Worm (Caenorhabditis elegans): Measurements from ENCODE around the gene str-182.

The str-182 gene

ce11 chrV:10233330-10233729, at the start of gene str-182:
Gene str-182, minus strand, starts transcription at chrV:10233430.
- TF ChIP-seq pqm-1 (tag; optimal IDR thresholded peaks at IDR 0.05) (no peak), snpc-4 (tag; optimal IDR thresholded peaks at IDR 0.05) (no peak), ceh-9 (tag; optimal IDR thresholded peaks at IDR 0.05) (no peak), ZK546.5 (tag; optimal IDR thresholded peaks at IDR 0.05) (no peak), elt-3 (tag; optimal IDR thresholded peaks at IDR 0.05) (no peak)

ce11 chrV:10281374-10281773, 48.1 kb upstream of the str-182 start, which contains the start of gene lys-2:
Gene lys-2, minus strand, starts transcription at chrV:10281474.
- TF ChIP-seq pha-4 (tag; optimal IDR thresholded peaks at IDR 0.05) (peak; percentile 20), ceh-28 (tag; optimal IDR thresholded peaks at IDR 0.05) (no peak), nhr-25 (tag; optimal IDR thresholded peaks at IDR 0.05) (no peak), egl-5 (tag; optimal IDR thresholded peaks at IDR 0.05) (no peak), eor-1 (tag; optimal IDR thresholded peaks at IDR 0.05) (no peak), pqm-1 (tag; optimal IDR thresholded peaks at IDR 0.05) (peak; percentile 95), nhr-43 (tag; optimal IDR thresholded peaks at IDR 0.05; ENCODE audit: poor library complexity, severe bottlenecking) (no peak), zag-1 (tag; optimal IDR thresholded peaks at IDR 0.05) (no peak), hmg-11 (tag; optimal IDR thresholded peaks at IDR 0.05) (no peak), ama-1 (optimal IDR thresholded peaks at IDR 0.05) (no peak), aly-2 (tag; optimal IDR thresholded peaks at IDR 0.05) (no peak), nhr-67 (tag; optimal IDR thresholded peaks at IDR 0.05) (no peak), fkh-2 (tag; optimal IDR thresholded peaks at IDR 0.05) (no peak), jun-1 (tag; optimal IDR thresholded peaks at IDR 0.05) (peak; percentile 24), tbx-2 (tag; optimal IDR thresholded peaks at IDR 0.05) (no peak), elt-2 (tag; optimal IDR thresholded peaks at IDR 0.05) (peak; percentile 84), nfya-1 (tag; optimal IDR thresholded peaks at IDR 0.05; ENCODE audit: insufficient read depth) (no peak), nhr-12 (tag; optimal IDR thresholded peaks at IDR 0.05) (no peak), lin-15B (tag; optimal IDR thresholded peaks at IDR 0.05) (no peak), mml-1 (tag; optimal IDR thresholded peaks at IDR 0.05) (no peak), nhr-77 (tag; optimal IDR thresholded peaks at IDR 0.05) (no peak), ZK546.5 (tag; optimal IDR thresholded peaks at IDR 0.05) (no peak), nhr-28 (tag; optimal IDR thresholded peaks at IDR 0.05) (no peak), ztf-11 (tag; optimal IDR thresholded peaks at IDR 0.05) (no peak), snpc-4 (tag; optimal IDR thresholded peaks at IDR 0.05) (no peak), skn-1 (tag; optimal IDR thresholded peaks at IDR 0.05) (peak; percentile 8), nhr-11 (tag; optimal IDR thresholded peaks at IDR 0.05) (no peak), fos-1 (tag; optimal IDR thresholded peaks at IDR 0.05) (no peak), nhr-237 (tag; optimal IDR thresholded peaks at IDR 0.05) (no peak), egl-27 (tag; optimal IDR thresholded peaks at IDR 0.05) (no peak), ceh-16 (tag; optimal IDR thresholded peaks at IDR 0.05) (no peak), elt-3 (tag; optimal IDR thresholded peaks at IDR 0.05) (no peak)

- TF ChIP-seq jun-1 (tag; optimal IDR thresholded peaks at IDR 0.05) (peak; percentile 37), nhr-11 (tag; optimal IDR thresholded peaks at IDR 0.05) (no peak), nhr-77 (tag; optimal IDR thresholded peaks at IDR 0.05) (no peak), ztf-11 (tag; optimal IDR thresholded peaks at IDR 0.05) (no peak), mml-1 (tag; optimal IDR thresholded peaks at IDR 0.05) (no peak), nhr-43 (tag; optimal IDR thresholded peaks at IDR 0.05; ENCODE audit: poor library complexity, severe bottlenecking) (no peak), elt-3 (tag; optimal IDR thresholded peaks at IDR 0.05) (no peak), unc-62 (GFP tag; optimal IDR thresholded peaks at IDR 0.05) (no peak), pqm-1 (tag; optimal IDR thresholded peaks at IDR 0.05) (peak; percentile 85), nhr-28 (tag; optimal IDR thresholded peaks at IDR 0.05) (no peak), nhr-23 (tag; optimal IDR thresholded peaks at IDR 0.05) (no peak), fos-1 (tag; optimal IDR thresholded peaks at IDR 0.05) (peak; percentile 23), elt-2 (tag; optimal IDR thresholded peaks at IDR 0.05) (peak; percentile 89), nhr-237 (tag; optimal IDR thresholded peaks at IDR 0.05) (no peak), pha-4 (tag; optimal IDR thresholded peaks at IDR 0.05) (peak; percentile 34), ama-1 (optimal IDR thresholded peaks at IDR 0.05) (no peak), skn-1 (tag; optimal IDR thresholded peaks at IDR 0.05) (no peak), nhr-12 (tag; optimal IDR thresholded peaks at IDR 0.05) (no peak), nhr-25 (tag; optimal IDR thresholded peaks at IDR 0.05) (no peak)
Observed at ce11 chrV:10280112-10280511, 46.9 kb upstream of the str-182 start.

ce11 chrV:10277579-10277978, 44.3 kb upstream of the str-182 start, which contains the start of gene lys-1:
Gene lys-1, plus strand, starts transcription at chrV:10277904.
- TF ChIP-seq elt-2 (tag; optimal IDR thresholded peaks at IDR 0.05) (peak; percentile 87), nhr-23 (tag; optimal IDR thresholded peaks at IDR 0.05) (no peak), ztf-4 (tag; optimal IDR thresholded peaks at IDR 0.05) (no peak), pqm-1 (tag; optimal IDR thresholded peaks at IDR 0.05) (peak; percentile 83), nhr-77 (tag; optimal IDR thresholded peaks at IDR 0.05) (no peak)
